Fruit fly (Drosophila melanogaster): ENCODE results near the gene CG32808.

The CG32808 gene

DNA sequence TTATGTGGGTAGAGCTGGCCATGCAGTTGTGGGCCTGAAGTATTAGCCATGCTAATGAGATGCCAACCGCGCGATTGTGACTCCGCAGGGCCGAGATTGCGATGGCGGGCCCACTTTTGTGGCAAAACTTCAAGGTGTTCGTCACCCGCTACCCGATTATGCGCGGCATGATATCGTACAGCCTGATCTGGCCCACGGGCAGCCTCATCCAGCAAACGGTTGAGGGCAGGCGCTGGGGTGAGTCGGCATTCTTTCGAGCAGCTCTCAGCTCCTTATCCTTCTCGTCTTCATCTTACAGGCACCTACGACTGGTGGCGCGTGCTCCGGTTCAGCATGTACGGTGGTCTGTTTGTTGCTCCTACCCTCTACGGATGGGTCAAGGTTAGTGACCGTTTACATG is at the start of gene CG32808:
CG32808 (minus strand) TSS at position 101 of the 400 bp plus-strand sequence.
- no peak for TF ChIP-seq stc (GFP tag; IDR thresholded peaks at IDR 0.05)
- no peak for TF ChIP-seq ken (GFP tag; IDR thresholded peaks at IDR 0.05)
- TF ChIP-seq bsh (GFP tag; optimal IDR thresholded peaks at IDR 0.05), result no peak
- no peak for TF ChIP-seq CG34422 (GFP tag; IDR thresholded peaks at IDR 0.05)
- TF ChIP-seq yki (optimal IDR thresholded peaks at IDR 0.05), result no peak
- TF ChIP-seq scrt (GFP tag; optimal IDR thresholded peaks at IDR 0.05), result no peak
- TF ChIP-seq zen2 (GFP tag; IDR thresholded peaks at IDR 0.05; ENCODE audit: partially characterized antibody), result no peak

DNA sequence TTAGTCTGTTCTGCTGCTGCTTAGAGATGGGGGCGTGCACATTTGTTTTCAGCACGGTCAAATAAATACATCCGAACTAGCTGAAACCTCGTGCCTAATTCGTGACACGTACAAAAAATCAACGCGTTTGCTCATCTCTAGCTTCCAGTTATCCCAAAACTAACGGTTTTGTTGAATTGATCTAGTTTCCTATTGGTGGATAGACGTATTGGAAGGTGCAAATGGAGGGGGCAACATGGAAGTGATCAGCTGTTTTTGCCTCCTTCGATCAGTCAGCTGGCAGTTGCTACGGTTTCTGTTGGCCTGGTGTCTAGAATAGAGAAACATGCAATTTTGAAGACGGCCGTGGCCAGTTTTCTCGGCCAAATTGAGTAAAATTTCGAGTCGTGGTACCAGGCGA is 48.0 kb upstream of the CG32808 start:
- TF ChIP-seq CG32767 (GFP tag; IDR thresholded peaks at IDR 0.05), result no peak
- peak; percentile 85 for TF ChIP-seq BEAF-32 (GFP tag; optimal IDR thresholded peaks at IDR 0.05)
- TF ChIP-seq kni (GFP tag; optimal IDR thresholded peaks at IDR 0.05), result peak; percentile 99
- no peak for TF ChIP-seq fd96Cb (tag; optimal IDR thresholded peaks at IDR 0.05)
- peak; percentile 37 for TF ChIP-seq mam (GFP tag; optimal IDR thresholded peaks at IDR 0.05)
- TF ChIP-seq inv (GFP tag; IDR thresholded peaks at IDR 0.05; ENCODE audit: partially characterized antibody), result peak; percentile 86
- peak; percentile 39 for TF ChIP-seq CG17385 (GFP tag; optimal IDR thresholded peaks at IDR 0.05)
- peak; percentile 49 for TF ChIP-seq grau (tag; optimal IDR thresholded peaks at IDR 0.05)
- peak; percentile 46; the same call in 1 of the 2 replicates for TF ChIP-seq vvl (GFP tag; IDR thresholded peaks at IDR 0.05)
- peak; percentile 27 for TF ChIP-seq unpg (GFP tag; optimal IDR thresholded peaks at IDR 0.05)
- no peak for TF ChIP-seq trem (tag; optimal IDR thresholded peaks at IDR 0.05)
- TF ChIP-seq dmrt99B (tag; optimal IDR thresholded peaks at IDR 0.05), result peak; percentile 28
- TF ChIP-seq dm (GFP tag; optimal IDR thresholded peaks at IDR 0.05), result peak; percentile 7
- TF ChIP-seq Hr3 (GFP tag; optimal IDR thresholded peaks at IDR 0.05), result peak; percentile 16
- TF ChIP-seq Stat92E (GFP tag; optimal IDR thresholded peaks at IDR 0.05), result peak in 1 of 3 experiments; percentile 60
- no peak for TF ChIP-seq CG6854 (GFP tag; optimal IDR thresholded peaks at IDR 0.05)
- no peak for TF ChIP-seq CG32772 (GFP tag; IDR thresholded peaks at IDR 0.05)
- no peak for TF ChIP-seq disco-r (GFP tag; optimal IDR thresholded peaks at IDR 0.05)
- no peak for TF ChIP-seq klu (GFP tag; IDR thresholded peaks at IDR 0.05)
- peak; percentile 34 for TF ChIP-seq Meics (GFP tag; optimal IDR thresholded peaks at IDR 0.05)
- peak; percentile 14 for TF ChIP-seq CG2875 (GFP tag; optimal IDR thresholded peaks at IDR 0.05)
- TF ChIP-seq al (GFP tag; IDR thresholded peaks at IDR 0.05), result peak; percentile 23; the same call in 1 of the 2 replicates
- no peak for TF ChIP-seq odd (GFP tag; optimal IDR thresholded peaks at IDR 0.05)
- peak; percentile 47; the same call in 2 of the 4 replicates for TF ChIP-seq Gug (GFP tag; IDR thresholded peaks at IDR 0.05)
- TF ChIP-seq ranshi (GFP tag; IDR thresholded peaks at IDR 0.05), result 0 out of 2 replicates have a peak, but pooled peaks have one; percentile 8
- no peak for TF ChIP-seq CG9727 (GFP tag; optimal IDR thresholded peaks at IDR 0.05)
- TF ChIP-seq CG8924 (tag; optimal IDR thresholded peaks at IDR 0.05), result peak; percentile 27
- 0 out of 3 replicates have a peak, but pooled peaks have one; percentile 5 for TF ChIP-seq Optix (GFP tag; IDR thresholded peaks at IDR 0.05)
- TF ChIP-seq Lpt (GFP tag; optimal IDR thresholded peaks at IDR 0.05), result no peak
- TF ChIP-seq Nf-YB (GFP tag; optimal IDR thresholded peaks at IDR 0.05), result peak; percentile 97
- TF ChIP-seq Pdp1 (GFP tag; optimal IDR thresholded peaks at IDR 0.05), result peak; percentile 16 to 34
- TF ChIP-seq zfh1 (GFP tag; IDR thresholded peaks at IDR 0.05), result 0 out of 3 replicates have a peak, but pooled peaks have one; percentile 35
- no peak for TF ChIP-seq CG4730 (GFP tag; IDR thresholded peaks at IDR 0.05)
- TF ChIP-seq Xrp1 (GFP tag; IDR thresholded peaks at IDR 0.05), result peak; percentile 70
- peak; percentile 40; the same call in 1 of the 3 replicates for TF ChIP-seq Dbx (GFP tag; IDR thresholded peaks at IDR 0.05)
- TF ChIP-seq luna (GFP tag; optimal IDR thresholded peaks at IDR 0.05), result no peak
- TF ChIP-seq hb (GFP tag; IDR thresholded peaks at IDR 0.05; ENCODE audit: partially characterized antibody), result peak; percentile 84
- TF ChIP-seq Elba2 (GFP tag; optimal IDR thresholded peaks at IDR 0.05), result peak; percentile 95
- no peak for TF ChIP-seq CG6654 (GFP tag; optimal IDR thresholded peaks at IDR 0.05)
- TF ChIP-seq CG13287 (GFP tag; IDR thresholded peaks at IDR 0.05; ENCODE audit: partially characterized antibody), result peak; percentile 94
- TF ChIP-seq CG3065 (GFP tag; optimal IDR thresholded peaks at IDR 0.05), result no peak
- peak; percentile 17 to 82 for TF ChIP-seq crp (GFP tag; optimal IDR thresholded peaks at IDR 0.05)
